Worm (Caenorhabditis elegans): ENCODE results near the gene Y45G12C.1.

The Y45G12C.1 gene

ce11 chrV:2601817-2602216 lies 36.3 kb downstream of the Y45G12C.1 start (continued):
- TF ChIP-seq him-1 (tag; optimal IDR thresholded peaks at IDR 0.05), result no peak
- TF ChIP-seq madf-6 (GFP tag; IDR thresholded peaks at IDR 0.05), result peak; percentile 36; the same call in 1 of the 2 replicates
- TF ChIP-seq akir-1 (GFP tag; optimal IDR thresholded peaks at IDR 0.05), result no peak
- no peak for TF ChIP-seq attf-6 (GFP tag; IDR thresholded peaks at IDR 0.05)
- TF ChIP-seq C06A6.2 (GFP tag; conservative IDR thresholded peaks at IDR 0.05), result no peak
- TF ChIP-seq F57C9.4 (tag; optimal IDR thresholded peaks at IDR 0.05), result no peak
- no peak for TF ChIP-seq mxl-1 (tag; optimal IDR thresholded peaks at IDR 0.05)
- TF ChIP-seq lsy-27 (tag; optimal IDR thresholded peaks at IDR 0.05; ENCODE audit: borderline replicate concordance, insufficient read depth), result no peak
- TF ChIP-seq B0035.1 (tag; optimal IDR thresholded peaks at IDR 0.05), result no peak
- no peak for TF ChIP-seq ceh-27 (GFP tag; optimal IDR thresholded peaks at IDR 0.05)
- TF ChIP-seq snpc-3.4 (tag; optimal IDR thresholded peaks at IDR 0.05), result no peak
- no peak for TF ChIP-seq rpc-1 (optimal IDR thresholded peaks at IDR 0.05)
- TF ChIP-seq rpc-1 (tag; optimal IDR thresholded peaks at IDR 0.05), result no peak
- TF ChIP-seq F23B12.7 (tag; optimal IDR thresholded peaks at IDR 0.05; ENCODE audit: insufficient read depth), result no peak
- no peak for TF ChIP-seq sdz-38 (tag; optimal IDR thresholded peaks at IDR 0.05)
- no peak for TF ChIP-seq ztf-6 (GFP tag; IDR thresholded peaks at IDR 0.05)
- no peak for TF ChIP-seq F55B11.4 (tag; optimal IDR thresholded peaks at IDR 0.05; ENCODE audit: borderline replicate concordance, insufficient read depth)
- TF ChIP-seq unc-130 (GFP tag; optimal IDR thresholded peaks at IDR 0.05), result no peak
- TF ChIP-seq sptf-2 (GFP tag; optimal IDR thresholded peaks at IDR 0.05), result no peak
- TF ChIP-seq nfya-2 (GFP tag; IDR thresholded peaks at IDR 0.05), result no peak
- no peak for TF ChIP-seq Y67H2A.10 (GFP tag; conservative IDR thresholded peaks at IDR 0.05)
- no peak for TF ChIP-seq rec-8 (tag; optimal IDR thresholded peaks at IDR 0.05)

ce11 chrV:2603056-2603455 lies 37.6 kb downstream of the Y45G12C.1 start, which contains the start of gene F53E10.6:
TSS of gene F53E10.6 (minus strand) at chrV:2603063.
- no peak for TF ChIP-seq snpc-3.4 (tag; optimal IDR thresholded peaks at IDR 0.05)
- TF ChIP-seq lin-54 (GFP tag; optimal IDR thresholded peaks at IDR 0.05), result peak; percentile 86
- peak; percentile 34; the same call in 1 of the 2 replicates for TF ChIP-seq rcor-1 (GFP tag; IDR thresholded peaks at IDR 0.05)
- TF ChIP-seq F49E8.2 (tag; optimal IDR thresholded peaks at IDR 0.05; ENCODE audit: insufficient read depth), result no peak
- TF ChIP-seq ztf-25 (GFP tag; IDR thresholded peaks at IDR 0.05), result no peak
- 0 out of 2 replicates have a peak, but pooled peaks have one; percentile 23 for TF ChIP-seq D2030.7 (GFP tag; IDR thresholded peaks at IDR 0.05)
- no peak for TF ChIP-seq hmg-20 (GFP tag; IDR thresholded peaks at IDR 0.05)
- no peak for TF ChIP-seq nhr-90 (tag; optimal IDR thresholded peaks at IDR 0.05)
- TF ChIP-seq snpc-4 (GFP tag; optimal IDR thresholded peaks at IDR 0.05), result no peak
- TF ChIP-seq snpc-4 (tag; optimal IDR thresholded peaks at IDR 0.05), result no peak
- 0 out of 2 replicates have a peak, but pooled peaks have one; percentile 24 for TF ChIP-seq lir-1 (GFP tag; conservative IDR thresholded peaks at IDR 0.05)
- TF ChIP-seq let-526 (GFP tag; IDR thresholded peaks at IDR 0.05), result no peak
- TF ChIP-seq egl-18 (GFP tag; IDR thresholded peaks at IDR 0.05), result no peak
- TF ChIP-seq nhr-80 (tag; optimal IDR thresholded peaks at IDR 0.05), result no peak
- TF ChIP-seq zfh-2 (GFP tag; conservative IDR thresholded peaks at IDR 0.05), result no peak
- TF ChIP-seq lin-40 (tag; optimal IDR thresholded peaks at IDR 0.05), result no peak
- no peak for TF ChIP-seq sdz-38 (tag; optimal IDR thresholded peaks at IDR 0.05)
- no peak for TF ChIP-seq B0336.3 (GFP tag; IDR thresholded peaks at IDR 0.05)
- no peak for TF ChIP-seq K12H6.12 (tag; optimal IDR thresholded peaks at IDR 0.05)
- no peak for TF ChIP-seq rec-8 (tag; optimal IDR thresholded peaks at IDR 0.05)
- TF ChIP-seq ceh-27 (GFP tag; optimal IDR thresholded peaks at IDR 0.05), result peak; percentile 62
- no peak for TF ChIP-seq F57C9.4 (tag; optimal IDR thresholded peaks at IDR 0.05)
- no peak for TF ChIP-seq zim-3 (tag; optimal IDR thresholded peaks at IDR 0.05)
- TF ChIP-seq madf-6 (GFP tag; IDR thresholded peaks at IDR 0.05), result peak; percentile 62
- TF ChIP-seq hsf-1 (GFP tag; IDR thresholded peaks at IDR 0.05), result no peak
- no peak for TF ChIP-seq repo-1 (tag; optimal IDR thresholded peaks at IDR 0.05)
- no peak for TF ChIP-seq nhr-120 (GFP tag; IDR thresholded peaks at IDR 0.05)
- no peak for TF ChIP-seq athp-1 (tag; optimal IDR thresholded peaks at IDR 0.05)
- no peak for TF ChIP-seq tlf-1 (GFP tag; optimal IDR thresholded peaks at IDR 0.05)
- TF ChIP-seq madf-8 (GFP tag; conservative IDR thresholded peaks at IDR 0.05), result no peak
- TF ChIP-seq cebp-2 (GFP tag; IDR thresholded peaks at IDR 0.05), result no peak
- no peak for TF ChIP-seq pbrm-1 (GFP tag; IDR thresholded peaks at IDR 0.05)
